Fruit fly (Drosophila melanogaster): Measurements from ENCODE around the gene CG4686.

CG4686 gene

DNA sequence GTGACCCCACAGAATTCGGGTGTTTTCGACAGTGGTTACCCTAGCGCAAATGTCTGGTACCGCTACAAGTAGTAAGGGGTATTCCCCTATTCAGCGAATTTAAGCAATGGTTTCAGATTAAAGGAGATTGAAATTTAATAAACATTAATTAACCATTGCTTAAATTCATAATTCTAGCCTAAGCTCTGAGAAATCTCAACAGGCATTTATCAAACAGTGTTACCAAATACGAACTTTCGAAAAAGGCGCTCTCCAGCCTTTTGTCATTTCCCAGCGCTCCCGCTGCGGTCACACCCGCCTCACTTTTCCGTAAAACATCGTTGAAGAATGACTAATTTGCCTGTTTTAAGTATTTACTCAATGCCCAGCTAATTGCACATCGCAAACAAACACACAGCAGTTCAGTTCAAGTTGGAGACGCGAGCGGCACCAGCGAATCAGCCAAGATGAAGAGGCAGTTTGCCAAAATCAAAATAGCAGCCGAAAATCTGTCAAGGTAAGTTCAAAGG lies 40.6 kb downstream of the CG4686 start, which contains the start of the genes Surf6 and RhoGAP92B (continued):
- peak; percentile 44 for TF ChIP-seq CG9215 (GFP tag; IDR thresholded peaks at IDR 0.05)
- TF ChIP-seq Scr (GFP tag; IDR thresholded peaks at IDR 0.05; ENCODE audit: partially characterized antibody): peak; percentile 58; the same call in 1 of the 2 replicates
- peak; percentile 38 for TF ChIP-seq ERR (GFP tag; optimal IDR thresholded peaks at IDR 0.05)
- peak; percentile 64 for TF ChIP-seq Dip3 (GFP tag; optimal IDR thresholded peaks at IDR 0.05)
- peak; percentile 62 for TF ChIP-seq CG17359 (tag; optimal IDR thresholded peaks at IDR 0.05)
- TF ChIP-seq CG13624 (GFP tag; optimal IDR thresholded peaks at IDR 0.05): peak; percentile 73
- TF ChIP-seq CG17385 (GFP tag; optimal IDR thresholded peaks at IDR 0.05): peak; percentile 67
- no peak for TF ChIP-seq Bgb (GFP tag; IDR thresholded peaks at IDR 0.05; ENCODE audit: partially characterized antibody)
- peak; percentile 53 for TF ChIP-seq zen (tag; optimal IDR thresholded peaks at IDR 0.05)
- TF ChIP-seq Sin3A (optimal IDR thresholded peaks at IDR 0.05): peak; percentile 96
- TF ChIP-seq ci (GFP tag; IDR thresholded peaks at IDR 0.05): peak; percentile 65; the same call in 1 of the 3 replicates
- TF ChIP-seq HmgD (GFP tag; optimal IDR thresholded peaks at IDR 0.05): peak; percentile 74
- TF ChIP-seq CG10979 (tag; optimal IDR thresholded peaks at IDR 0.05): peak; percentile 53
- no peak for TF ChIP-seq ham (GFP tag; IDR thresholded peaks at IDR 0.05)
- no peak for TF ChIP-seq croc (GFP tag; conservative IDR thresholded peaks at IDR 0.05)
- no peak for TF ChIP-seq jigr1 (GFP tag; IDR thresholded peaks at IDR 0.05)
- TF ChIP-seq CTCF (GFP tag; optimal IDR thresholded peaks at IDR 0.05): peak; percentile 47
- TF ChIP-seq Myb (GFP tag; optimal IDR thresholded peaks at IDR 0.05): peak; percentile 62
- TF ChIP-seq CG7357 (GFP tag; IDR thresholded peaks at IDR 0.05): no peak
- peak; percentile 96 for TF ChIP-seq sens (GFP tag)
- TF ChIP-seq inv (GFP tag; IDR thresholded peaks at IDR 0.05; ENCODE audit: partially characterized antibody): no peak
- peak in 1 of 3 experiments; percentile 44 for TF ChIP-seq lola (GFP tag; optimal IDR thresholded peaks at IDR 0.05)
- peak; percentile 58 for TF ChIP-seq cg (GFP tag; optimal IDR thresholded peaks at IDR 0.05)
- TF ChIP-seq da (GFP tag; optimal IDR thresholded peaks at IDR 0.05): no peak
- TF ChIP-seq hth (optimal IDR thresholded peaks at IDR 0.05): no peak
- peak; percentile 89 for TF ChIP-seq stwl (tag; optimal IDR thresholded peaks at IDR 0.05)
- TF ChIP-seq cwo (GFP tag; optimal IDR thresholded peaks at IDR 0.05): peak; percentile 95
- TF ChIP-seq Bdp1 (GFP tag; optimal IDR thresholded peaks at IDR 0.05): peak; percentile 36
- TF ChIP-seq oc (tag; optimal IDR thresholded peaks at IDR 0.05): no peak
- no peak for TF ChIP-seq z (GFP tag; IDR thresholded peaks at IDR 0.05)
- peak; percentile 3 for TF ChIP-seq CG1792 (GFP tag; optimal IDR thresholded peaks at IDR 0.05)
- TF ChIP-seq tgo (GFP tag; IDR thresholded peaks at IDR 0.05): 0 out of 3 replicates have a peak, but pooled peaks have one; percentile 13
- TF ChIP-seq CG17612 (GFP tag; IDR thresholded peaks at IDR 0.05): 0 out of 2 replicates have a peak, but pooled peaks have one; percentile 23
- TF ChIP-seq caup (GFP tag; optimal IDR thresholded peaks at IDR 0.05; ENCODE audit: severe bottlenecking): peak; percentile 71
- peak; percentile 31 for TF ChIP-seq CG9437 (GFP tag; optimal IDR thresholded peaks at IDR 0.05)
- 0 out of 2 replicates have a peak, but pooled peaks have one; percentile 18 for TF ChIP-seq Ada2b (GFP tag; IDR thresholded peaks at IDR 0.05)
- no peak for TF ChIP-seq CG30431 (GFP tag; optimal IDR thresholded peaks at IDR 0.05)
- TF ChIP-seq chm (GFP tag; IDR thresholded peaks at IDR 0.05): no peak; the same call in 1 of the 2 replicates
- TF ChIP-seq grau (tag; optimal IDR thresholded peaks at IDR 0.05): peak; percentile 64
- TF ChIP-seq gcm2 (GFP tag; optimal IDR thresholded peaks at IDR 0.05): no peak
- peak; percentile 61 for TF ChIP-seq gem (tag; optimal IDR thresholded peaks at IDR 0.05)
- peak; percentile 40 for TF ChIP-seq CG16863 (GFP tag; optimal IDR thresholded peaks at IDR 0.05)
- TF ChIP-seq slou (GFP tag; optimal IDR thresholded peaks at IDR 0.05): no peak
- TF ChIP-seq danr (GFP tag; IDR thresholded peaks at IDR 0.05): no peak
- TF ChIP-seq unpg (GFP tag; optimal IDR thresholded peaks at IDR 0.05): peak; percentile 55
- TF ChIP-seq CG10274 (GFP tag; optimal IDR thresholded peaks at IDR 0.05): no peak
- peak; percentile 22 for TF ChIP-seq CG12769 (tag; optimal IDR thresholded peaks at IDR 0.05)
- peak; percentile 95 for TF ChIP-seq Max (GFP tag; optimal IDR thresholded peaks at IDR 0.05)
- no peak for TF ChIP-seq rib (GFP tag; IDR thresholded peaks at IDR 0.05)
- peak; percentile 20 for TF ChIP-seq CG6683 (GFP tag; optimal IDR thresholded peaks at IDR 0.05)
- peak; percentile 51; the same call in 1 of the 2 replicates for TF ChIP-seq E2f1 (GFP tag; IDR thresholded peaks at IDR 0.05)

All from whole organism, embryonic.